Fruit fly (Drosophila melanogaster) whole organism, embryonic: ENCODE data around the gene eas.

Source experiments
- Bgb ChIP-seq: fragments of 200-800 bp; sonication (Bioruptor generic); IDR thresholded peaks from 2 replicates; pipeline ENCODE4 v1.3.6; 2022; ENCODE audit warnings: missing biosample characterization, missing genetic modification characterization; ENCODE audit not compliant: partially characterized antibody
- Bteb2 ChIP-seq: fragments of 200-800 bp; sonication (Bioruptor generic); optimal IDR thresholded peaks from 2 replicates; lab custom pipeline; 2016; ENCODE audit warnings: missing biosample characterization, missing genetic modification characterization
- CG11456 ChIP-seq: fragments of 200-800 bp; sonication (Bioruptor generic); IDR thresholded peaks from 3 replicates; pipeline ENCODE4 v1.3.6; 2022; ENCODE audit warnings: missing biosample characterization, missing genetic modification characterization
- CG1233 ChIP-seq: fragments of 200-800 bp; sonication (Bioruptor generic); optimal IDR thresholded peaks from 4 replicates; lab custom pipeline; 2018; ENCODE audit warnings: missing biosample characterization, mild to moderate bottlenecking, missing genetic modification characterization
- CG15601 ChIP-seq: fragments of 200-800 bp; sonication (Bioruptor generic); optimal IDR thresholded peaks from 3 replicates; lab custom pipeline; 2019; ENCODE audit warnings: missing biosample characterization, mild to moderate bottlenecking, missing genetic modification characterization, moderate library complexity
- CG18011 ChIP-seq: fragments of 200-800 bp; sonication (Bioruptor generic); optimal IDR thresholded peaks from 2 replicates; lab custom pipeline; 2017; ENCODE audit warnings: missing biosample characterization, missing genetic modification characterization, mild to moderate bottlenecking, moderate library complexity, missing genotype
- CG2120 ChIP-seq: fragments of 200-800 bp; sonication (Bioruptor generic); optimal IDR thresholded peaks from 3 replicates; lab custom pipeline; 2016; ENCODE audit warnings: missing biosample characterization, missing genetic modification characterization
- CG2202 ChIP-seq: fragments of 200-800 bp; sonication (Bioruptor generic); optimal IDR thresholded peaks from 2 replicates; lab custom pipeline; 2018; ENCODE audit warnings: missing biosample characterization, mild to moderate bottlenecking, missing genetic modification characterization
- CG2889 ChIP-seq: fragments of 200-800 bp; sonication (Bioruptor generic); IDR thresholded peaks from 3 replicates; pipeline ENCODE4 v1.3.6; 2022; ENCODE audit warnings: missing biosample characterization, missing genetic modification characterization
- CG31441 ChIP-seq: fragments of 200-800 bp; sonication (Bioruptor generic); IDR thresholded peaks from 2 replicates; pipeline ENCODE4 v1.3.6; 2022; ENCODE audit warnings: missing biosample characterization, missing genetic modification characterization
- CG3847 ChIP-seq: fragments of 200-800 bp; sonication (Bioruptor generic); IDR thresholded peaks from 2 replicates; pipeline ENCODE4 v1.3.6; 2022; ENCODE audit warnings: missing biosample characterization, missing genetic modification characterization
- CG43689 ChIP-seq: fragments of 200-800 bp; sonication (Bioruptor generic); IDR thresholded peaks from 2 replicates; pipeline ENCODE4 v1.3.6; 2022; ENCODE audit warnings: missing biosample characterization, missing genetic modification characterization
- CG6654 ChIP-seq: fragments of 200-800 bp; sonication (Bioruptor generic); optimal IDR thresholded peaks from 2 replicates; lab custom pipeline; 2017; ENCODE audit warnings: missing biosample characterization, mild to moderate bottlenecking, missing genetic modification characterization
- CG7372 ChIP-seq: fragments of 200-800 bp; sonication (Bioruptor generic); IDR thresholded peaks from 2 replicates; pipeline ENCODE4 v1.3.6; 2022; ENCODE audit warnings: missing biosample characterization, missing genetic modification characterization
- CG8388 ChIP-seq: fragments of 200-800 bp; sonication (Bioruptor generic); optimal IDR thresholded peaks from 2 replicates; lab custom pipeline; 2019; ENCODE audit warnings: missing biosample characterization, mild to moderate bottlenecking, missing genetic modification characterization, moderate library complexity
- CG9727 ChIP-seq: fragments of 200-800 bp; sonication (Bioruptor generic); optimal IDR thresholded peaks from 3 replicates; lab custom pipeline; 2017; ENCODE audit warnings: missing biosample characterization, mild to moderate bottlenecking, missing genetic modification characterization
- Dip2 ChIP-seq: fragments of 200-800 bp; sonication (Bioruptor generic); IDR thresholded peaks from 2 replicates; pipeline ENCODE4 v1.3.6; 2022; ENCODE audit warnings: missing biosample characterization, missing genetic modification characterization
- Dll ChIP-seq: fragments of 200-800 bp; sonication (Bioruptor generic); IDR thresholded peaks from 4 replicates; pipeline ENCODE4 v1.3.6; 2022; ENCODE audit warnings: missing biosample characterization, missing genetic modification characterization; ENCODE audit not compliant: partially characterized antibody
- E2f1 ChIP-seq: fragments of 200-800 bp; sonication (Bioruptor generic); IDR thresholded peaks from 2 replicates; pipeline ENCODE4 v1.3.6; 2022; ENCODE audit warnings: missing biosample characterization, missing genetic modification characterization
- HLHmδ ChIP-seq: fragments of 200-800 bp; sonication (Bioruptor generic); optimal IDR thresholded peaks from 2 replicates; lab custom pipeline; 2018; ENCODE audit warnings: missing biosample characterization, mild to moderate bottlenecking, missing genetic modification characterization, moderate library complexity
- Hr78 ChIP-seq, 2 experiments: fragments of 200-800 bp in 1 of 2; fragments of >200 bp in 1 of 2; sonication (Bioruptor generic) in 1 of 2; optimal IDR thresholded peaks; 2 replicates each; lab custom pipeline; 2017 to 2019; ENCODE audit warnings: missing biosample characterization in 2 of 2, missing genetic modification characterization in 2 of 2, mild to moderate bottlenecking in 1 of 2, moderate library complexity in 1 of 2
- Lim3 ChIP-seq: fragments of 200-800 bp; sonication (Bioruptor generic); IDR thresholded peaks from 2 replicates; pipeline ENCODE4 v1.3.6; 2022; ENCODE audit warnings: missing biosample characterization, missing genetic modification characterization
- MESR4 ChIP-seq: fragments of 200-800 bp; sonication (Bioruptor generic); optimal IDR thresholded peaks from 2 replicates; lab custom pipeline; 2018; ENCODE audit warnings: missing biosample characterization, mild to moderate bottlenecking, missing genetic modification characterization, moderate library complexity
- NFAT ChIP-seq: fragments of 200-800 bp; sonication (Bioruptor generic); IDR thresholded peaks from 2 replicates; pipeline ENCODE4 v1.3.6; 2022; ENCODE audit warnings: missing biosample characterization, missing genetic modification characterization
- Sry-β ChIP-seq: fragments of 200-800 bp; sonication (Bioruptor generic); optimal IDR thresholded peaks from 2 replicates; lab custom pipeline; 2018; ENCODE audit warnings: missing biosample characterization, mild to moderate bottlenecking, missing genetic modification characterization, moderate library complexity
- Sry-δ ChIP-seq: fragments of 200-800 bp; sonication (Bioruptor generic); optimal IDR thresholded peaks from 2 replicates; lab custom pipeline; 2016; ENCODE audit warnings: missing biosample characterization, missing genetic modification characterization
- Trl ChIP-seq, 3 experiments: fragments of >200 bp in 2 of 3; fragments of 200-800 bp in 1 of 3; sonication (Bioruptor generic) in 1 of 3; optimal IDR thresholded peaks; 2 replicates in 1 of 3; 3 replicates in 2 of 3; lab custom pipeline; 2016 to 2017; ENCODE audit warnings: missing biosample characterization in 1 of 3, missing genetic modification characterization in 1 of 3
- Xbp1 ChIP-seq: fragments of 200-800 bp; sonication (Bioruptor generic); optimal IDR thresholded peaks from 3 replicates; lab custom pipeline; 2016; ENCODE audit warnings: missing biosample characterization, mild to moderate bottlenecking, missing genetic modification characterization
- br ChIP-seq: fragments of >200 bp; optimal IDR thresholded peaks from 2 replicates; lab custom pipeline; 2017
- btn ChIP-seq: fragments of 200-800 bp; sonication (Bioruptor generic); optimal IDR thresholded peaks from 2 replicates; lab custom pipeline; 2016; ENCODE audit warnings: missing biosample characterization, missing genetic modification characterization
- chinmo ChIP-seq: fragments of 200-800 bp; sonication (Bioruptor generic); IDR thresholded peaks from 4 replicates; pipeline ENCODE4 v1.3.6; 2022; ENCODE audit warnings: missing biosample characterization, missing genetic modification characterization; ENCODE audit not compliant: partially characterized antibody
- corto ChIP-seq: fragments of 200-800 bp; sonication (Bioruptor generic); optimal IDR thresholded peaks from 2 replicates; lab custom pipeline; 2016; ENCODE audit warnings: missing biosample characterization, mild to moderate bottlenecking, missing genetic modification characterization, moderate library complexity
- dimm ChIP-seq: fragments of 200-800 bp; sonication (Bioruptor generic); IDR thresholded peaks from 2 replicates; pipeline ENCODE4 v1.3.6; 2022; ENCODE audit warnings: missing biosample characterization, missing genetic modification characterization
- dpn ChIP-seq, 2 experiments: fragments of 200-800 bp; sonication (Bioruptor generic); optimal IDR thresholded peaks; 3 replicates each; lab custom pipeline; 2016; ENCODE audit warnings: missing biosample characterization in 2 of 2, missing genetic modification characterization in 2 of 2
- fd3F ChIP-seq: fragments of 200-800 bp; sonication (Bioruptor generic); optimal IDR thresholded peaks from 2 replicates; lab custom pipeline; 2018; ENCODE audit warnings: missing biosample characterization, mild to moderate bottlenecking, missing genetic modification characterization, moderate library complexity
- fru ChIP-seq: fragments of >200 bp; optimal IDR thresholded peaks from 2 replicates; lab custom pipeline; 2017
- fu2 ChIP-seq: fragments of 200-800 bp; sonication (Bioruptor generic); optimal IDR thresholded peaks from 2 replicates; lab custom pipeline; 2016; ENCODE audit warnings: missing biosample characterization, missing genetic modification characterization
- gcm2 ChIP-seq: fragments of 200-800 bp; sonication (Bioruptor generic); optimal IDR thresholded peaks from 2 replicates; lab custom pipeline; 2016; ENCODE audit warnings: missing biosample characterization, missing genetic modification characterization
- grau ChIP-seq: fragments of 200-800 bp; optimal IDR thresholded peaks from 3 replicates; lab custom pipeline; 2019; ENCODE audit warnings: missing biosample characterization, mild to moderate bottlenecking, missing genetic modification characterization, moderate library complexity
- hkb ChIP-seq, 2 experiments: fragments of 200-800 bp in 1 of 2; fragments of >200 bp in 1 of 2; sonication (Bioruptor generic) in 1 of 2; IDR thresholded peaks in 1 of 2; optimal IDR thresholded peaks in 1 of 2; 2 replicates each; pipeline versions ENCODE4 v1.3.6 to Lab custom; 2017 to 2022; ENCODE audit warnings: missing biosample characterization in 1 of 2, missing genetic modification characterization in 1 of 2
- kay ChIP-seq: fragments of 200-800 bp; sonication (Bioruptor generic); optimal IDR thresholded peaks from 2 replicates; lab custom pipeline; 2016; ENCODE audit warnings: missing biosample characterization, missing genetic modification characterization
- kni ChIP-seq: fragments of 200-800 bp; sonication (Bioruptor generic); optimal IDR thresholded peaks from 3 replicates; lab custom pipeline; 2017; ENCODE audit warnings: mild to moderate bottlenecking, missing biosample characterization, missing genetic modification reagents, missing genetic modification characterization
- lab ChIP-seq: fragments of 200-800 bp; sonication (Bioruptor generic); optimal IDR thresholded peaks from 3 replicates; lab custom pipeline; 2017; ENCODE audit warnings: missing biosample characterization, missing genetic modification characterization, mild to moderate bottlenecking, moderate library complexity, missing genetic modification reagents
- lilli ChIP-seq: fragments of 200-800 bp; sonication (Bioruptor generic); optimal IDR thresholded peaks from 3 replicates; lab custom pipeline; 2016; ENCODE audit warnings: missing biosample characterization, missing genetic modification characterization
- nom ChIP-seq: fragments of 200-800 bp; sonication (Bioruptor generic); optimal IDR thresholded peaks from 2 replicates; lab custom pipeline; 2017; ENCODE audit warnings: missing biosample characterization, missing genetic modification characterization, mild to moderate bottlenecking, moderate library complexity, missing genetic modification reagents
- pfk ChIP-seq: fragments of 200-800 bp; sonication (Bioruptor generic); optimal IDR thresholded peaks from 2 replicates; lab custom pipeline; 2018; ENCODE audit warnings: missing biosample characterization, mild to moderate bottlenecking, missing genetic modification characterization, moderate library complexity
- pzg ChIP-seq: fragments of 200-800 bp; sonication (Bioruptor generic); optimal IDR thresholded peaks from 3 replicates; lab custom pipeline; 2018; ENCODE audit warnings: missing biosample characterization, mild to moderate bottlenecking, missing genetic modification characterization, moderate library complexity
- tup ChIP-seq: fragments of 200-800 bp; sonication (Bioruptor generic); optimal IDR thresholded peaks from 2 replicates; lab custom pipeline; 2016; ENCODE audit warnings: missing biosample characterization, mild to moderate bottlenecking, missing genetic modification characterization, moderate library complexity
- wor ChIP-seq: fragments of 200-800 bp; sonication (Bioruptor generic); IDR thresholded peaks from 2 replicates; pipeline ENCODE4 v1.3.6; 2022; ENCODE audit warnings: missing biosample characterization, missing genetic modification characterization
- z ChIP-seq: fragments of 200-800 bp; sonication (Bioruptor generic); IDR thresholded peaks from 3 replicates; pipeline ENCODE4 v1.3.6; 2022; ENCODE audit warnings: missing biosample characterization, missing genetic modification characterization
- zfh2 ChIP-seq: fragments of 200-800 bp; sonication (Bioruptor generic); optimal IDR thresholded peaks from 2 replicates; lab custom pipeline; 2016; ENCODE audit warnings: missing biosample characterization, missing genetic modification characterization

Gene eas

dm6 chrX:16285186-16285585 lies 7.1 kb downstream of the eas start (continued):
- TF ChIP-seq Trl (optimal IDR thresholded peaks at IDR 0.05; lab: Kevin White, UChicago) (no peak), Trl (GFP tag; optimal IDR thresholded peaks at IDR 0.05; lab: Kevin White, UChicago) (no peak), z (GFP tag; lab: Robert Waterston, UW) (no peak), CG2202 (tag; lab: Kevin White, UChicago) (no peak), CG11456 (GFP tag; lab: Robert Waterston, UW) (0 out of 3 replicates have a peak, but pooled peaks have one; percentile 5), br (lab: Kevin White, UChicago) (no peak), CG43689 (GFP tag; lab: Robert Waterston, UW) (no peak), CG7372 (GFP tag; lab: Robert Waterston, UW) (no peak), lab (peak; percentile 48), CG9727 (peak; percentile 19), corto (GFP tag; lab: Kevin White, UChicago) (no peak), fd3F (GFP tag; lab: Kevin White, UChicago) (no peak), CG15601 (tag; lab: Kevin White, UChicago) (no peak), Hr78 (GFP tag; optimal IDR thresholded peaks at IDR 0.05; lab: Kevin White, UChicago) (no peak), NFAT (GFP tag; lab: Robert Waterston, UW) (no peak), Lim3 (GFP tag; lab: Robert Waterston, UW) (no peak), Xbp1 (GFP tag; lab: Kevin White, UChicago) (peak; percentile 17), btn (GFP tag; lab: Kevin White, UChicago) (no peak), CG1233 (GFP tag; lab: Kevin White, UChicago) (no peak), Bteb2 (GFP tag; lab: Kevin White, UChicago) (no peak), pfk (no peak), CG31441 (GFP tag; lab: Robert Waterston, UW) (peak; percentile 41), Dll (GFP tag; lab: Robert Waterston, UW) (no peak), CG2889 (GFP tag; lab: Robert Waterston, UW) (no peak), Bgb (no peak), lilli (GFP tag; lab: Kevin White, UChicago) (peak; percentile 24), hkb (optimal IDR thresholded peaks at IDR 0.05; lab: Kevin White, UChicago) (no peak), hkb (GFP tag; IDR thresholded peaks at IDR 0.05; lab: Robert Waterston, UW) (0 out of 2 replicates have a peak, but pooled peaks have one; percentile 28), fu2 (GFP tag; lab: Kevin White, UChicago) (no peak), chinmo (GFP tag; lab: Robert Waterston, UW) (no peak), tup (no peak), grau (tag; lab: Kevin White, UChicago) (peak; percentile 91), pzg (GFP tag; lab: Kevin White, UChicago) (no peak), nom (GFP tag; lab: Kevin White, UChicago) (no peak), wor (GFP tag; lab: Robert Waterston, UW) (no peak), kni (GFP tag; lab: Kevin White, UChicago) (no peak), CG6654 (GFP tag; lab: Kevin White, UChicago) (no peak), CG2120 (GFP tag; lab: Kevin White, UChicago) (peak; percentile 39), HLHmδ (no peak), dpn (GFP tag; optimal IDR thresholded peaks at IDR 0.05; lab: Kevin White, UChicago) (peak in 1 of 2 experiments; percentile 9), CG8388 (GFP tag; lab: Kevin White, UChicago) (peak; percentile 19), E2f1 (GFP tag; lab: Robert Waterston, UW) (no peak), zfh2 (no peak), kay (GFP tag; lab: Kevin White, UChicago) (no peak), CG18011 (no peak), gcm2 (no peak), dimm (no peak), MESR4 (GFP tag; lab: Kevin White, UChicago) (no peak), Sry-β (GFP tag; lab: Kevin White, UChicago) (no peak), Sry-δ (GFP tag; lab: Kevin White, UChicago) (no peak), fru (no peak), Dip2 (no peak), CG3847 (GFP tag; lab: Robert Waterston, UW) (no peak)
